Worm (Caenorhabditis elegans): Measurements from ENCODE around the gene W08F4.3.

ce11 chrII:602969-603368 is 22.6 kb downstream of the W08F4.3 start:
- TF ChIP-seq ztf-29 (GFP tag; IDR thresholded peaks at IDR 0.05): no peak
- TF ChIP-seq med-1 (GFP tag; optimal IDR thresholded peaks at IDR 0.05; ENCODE audit: insufficient read depth): no peak
- TF ChIP-seq ztf-23 (GFP tag; IDR thresholded peaks at IDR 0.05): no peak
- TF ChIP-seq flt-1 (GFP tag; IDR thresholded peaks at IDR 0.05): no peak
- no peak for TF ChIP-seq ref-1 (GFP tag; conservative IDR thresholded peaks at IDR 0.05)
- TF ChIP-seq T22C8.4 (GFP tag; IDR thresholded peaks at IDR 0.05): no peak
- peak; percentile 64 for TF ChIP-seq cog-1 (tag; optimal IDR thresholded peaks at IDR 0.05)
- TF ChIP-seq tab-1 (GFP tag; IDR thresholded peaks at IDR 0.05): no peak
- TF ChIP-seq klf-2 (GFP tag; conservative IDR thresholded peaks at IDR 0.05): no peak
